Worm (Caenorhabditis elegans): ENCODE measurements around the gene dos-3.

Gene dos-3

ce11 chrIII:839491-839890 is at the start of gene dos-3:
Gene dos-3 (minus strand): TSS chrIII:839591.
- no peak for TF ChIP-seq pes-1 (GFP tag; IDR thresholded peaks at IDR 0.05)
- TF ChIP-seq ama-1 (optimal IDR thresholded peaks at IDR 0.05), result no peak
- TF ChIP-seq tbx-37 (GFP tag; conservative IDR thresholded peaks at IDR 0.05), result no peak
- TF ChIP-seq hnd-1 (tag; optimal IDR thresholded peaks at IDR 0.05), result no peak
- TF ChIP-seq tbx-11 (GFP tag; IDR thresholded peaks at IDR 0.05), result no peak
- no peak for TF ChIP-seq hmg-4 (GFP tag; optimal IDR thresholded peaks at IDR 0.05)
- TF ChIP-seq ceh-36 (tag; optimal IDR thresholded peaks at IDR 0.05), result no peak
- no peak for TF ChIP-seq ceh-13 (GFP tag; optimal IDR thresholded peaks at IDR 0.05)
- TF ChIP-seq aly-1 (tag; optimal IDR thresholded peaks at IDR 0.05), result no peak
- TF ChIP-seq hmbx-1 (tag; optimal IDR thresholded peaks at IDR 0.05), result no peak
- no peak for TF ChIP-seq sea-1 (GFP tag; conservative IDR thresholded peaks at IDR 0.05)
- no peak for TF ChIP-seq B0310.2 (tag; optimal IDR thresholded peaks at IDR 0.05)
- no peak for TF ChIP-seq flt-1 (GFP tag; IDR thresholded peaks at IDR 0.05)
- no peak for TF ChIP-seq scrt-1 (GFP tag; IDR thresholded peaks at IDR 0.05)
- no peak for TF ChIP-seq ets-7 (tag; optimal IDR thresholded peaks at IDR 0.05)
- no peak for TF ChIP-seq F13C5.2 (tag; optimal IDR thresholded peaks at IDR 0.05)
- TF ChIP-seq tra-4 (tag; optimal IDR thresholded peaks at IDR 0.05), result no peak

- TF ChIP-seq tra-4 (tag; optimal IDR thresholded peaks at IDR 0.05) (no peak), hmg-4 (GFP tag; optimal IDR thresholded peaks at IDR 0.05) (no peak), ets-7 (tag; optimal IDR thresholded peaks at IDR 0.05) (no peak), flt-1 (GFP tag; IDR thresholded peaks at IDR 0.05) (no peak), hmbx-1 (tag; optimal IDR thresholded peaks at IDR 0.05) (no peak), ceh-13 (GFP tag; optimal IDR thresholded peaks at IDR 0.05) (no peak), hnd-1 (tag; optimal IDR thresholded peaks at IDR 0.05) (no peak), F13C5.2 (tag; optimal IDR thresholded peaks at IDR 0.05) (no peak), B0310.2 (tag; optimal IDR thresholded peaks at IDR 0.05) (no peak), ceh-36 (tag; optimal IDR thresholded peaks at IDR 0.05) (no peak), tbx-11 (GFP tag; IDR thresholded peaks at IDR 0.05) (no peak), sea-1 (GFP tag; conservative IDR thresholded peaks at IDR 0.05) (no peak)
Measured at ce11 chrIII:888983-889549, 49.7 kb upstream of the dos-3 start.

- peak; percentile 51 for TF ChIP-seq F13C5.2 (tag; optimal IDR thresholded peaks at IDR 0.05)
- no peak for TF ChIP-seq ceh-13 (GFP tag; optimal IDR thresholded peaks at IDR 0.05)
- peak; percentile 28 for TF ChIP-seq aly-1 (tag; optimal IDR thresholded peaks at IDR 0.05)
- no peak for TF ChIP-seq ama-1 (optimal IDR thresholded peaks at IDR 0.05)
- TF ChIP-seq hmg-4 (GFP tag; optimal IDR thresholded peaks at IDR 0.05), result peak; percentile 26
- TF ChIP-seq ets-7 (tag; optimal IDR thresholded peaks at IDR 0.05), result no peak
- no peak for TF ChIP-seq hmbx-1 (tag; optimal IDR thresholded peaks at IDR 0.05)
- TF ChIP-seq flt-1 (GFP tag; IDR thresholded peaks at IDR 0.05), result 0 out of 2 replicates have a peak, but pooled peaks have one; percentile 25
- no peak for TF ChIP-seq scrt-1 (GFP tag; IDR thresholded peaks at IDR 0.05)
Measured at ce11 chrIII:887874-888299, 48.5 kb upstream of the dos-3 start.

ce11 chrIII:886726-887125 is 47.3 kb upstream of the dos-3 start, which contains the start of gene zer-1:
Gene zer-1 (minus strand): TSS chrIII:886793.
- TF ChIP-seq tra-4 (tag; optimal IDR thresholded peaks at IDR 0.05) (no peak), ama-1 (optimal IDR thresholded peaks at IDR 0.05) (no peak), ceh-13 (GFP tag; optimal IDR thresholded peaks at IDR 0.05) (no peak), scrt-1 (GFP tag; IDR thresholded peaks at IDR 0.05) (no peak), pes-1 (GFP tag; IDR thresholded peaks at IDR 0.05) (no peak), tbx-37 (GFP tag; conservative IDR thresholded peaks at IDR 0.05) (no peak), F13C5.2 (tag; optimal IDR thresholded peaks at IDR 0.05) (no peak), hnd-1 (tag; optimal IDR thresholded peaks at IDR 0.05) (no peak), flt-1 (GFP tag; IDR thresholded peaks at IDR 0.05) (no peak), ets-7 (tag; optimal IDR thresholded peaks at IDR 0.05) (no peak), aly-1 (tag; optimal IDR thresholded peaks at IDR 0.05) (no peak)

- no peak for TF ChIP-seq tbx-11 (GFP tag; IDR thresholded peaks at IDR 0.05)
Measured at ce11 chrIII:883595-883994, 44.2 kb upstream of the dos-3 start.

ce11 chrIII:881460-881859 is 42.1 kb upstream of the dos-3 start:
- TF ChIP-seq sea-1 (GFP tag; conservative IDR thresholded peaks at IDR 0.05) (no peak), B0310.2 (tag; optimal IDR thresholded peaks at IDR 0.05) (no peak), hnd-1 (tag; optimal IDR thresholded peaks at IDR 0.05) (no peak), tbx-37 (GFP tag; conservative IDR thresholded peaks at IDR 0.05) (no peak), ama-1 (optimal IDR thresholded peaks at IDR 0.05) (no peak), aly-1 (tag; optimal IDR thresholded peaks at IDR 0.05) (no peak), pes-1 (GFP tag; IDR thresholded peaks at IDR 0.05) (no peak), hmbx-1 (tag; optimal IDR thresholded peaks at IDR 0.05) (no peak), tra-4 (tag; optimal IDR thresholded peaks at IDR 0.05) (no peak), F13C5.2 (tag; optimal IDR thresholded peaks at IDR 0.05) (no peak), ets-7 (tag; optimal IDR thresholded peaks at IDR 0.05) (no peak), hmg-4 (GFP tag; optimal IDR thresholded peaks at IDR 0.05) (no peak), tbx-11 (GFP tag; IDR thresholded peaks at IDR 0.05) (no peak), flt-1 (GFP tag; IDR thresholded peaks at IDR 0.05) (no peak), ceh-13 (GFP tag; optimal IDR thresholded peaks at IDR 0.05) (no peak)

ce11 chrIII:880840-881239 is 41.4 kb upstream of the dos-3 start:
- TF ChIP-seq flt-1 (GFP tag; IDR thresholded peaks at IDR 0.05), result no peak
- no peak for TF ChIP-seq B0310.2 (tag; optimal IDR thresholded peaks at IDR 0.05)
- TF ChIP-seq sea-1 (GFP tag; conservative IDR thresholded peaks at IDR 0.05), result no peak
- TF ChIP-seq tbx-37 (GFP tag; conservative IDR thresholded peaks at IDR 0.05), result no peak
- no peak for TF ChIP-seq tra-4 (tag; optimal IDR thresholded peaks at IDR 0.05)
- TF ChIP-seq tbx-11 (GFP tag; IDR thresholded peaks at IDR 0.05), result no peak
- TF ChIP-seq ama-1 (optimal IDR thresholded peaks at IDR 0.05), result no peak

ce11 chrIII:879634-880033 is 40.2 kb upstream of the dos-3 start, which contains the start of the genes T24C4.5 and ucr-2.3:
Gene T24C4.5 (minus strand): TSS chrIII:879734.
Gene ucr-2.3 (plus strand): TSS chrIII:879860.
- no peak for TF ChIP-seq ets-7 (tag; optimal IDR thresholded peaks at IDR 0.05)
- TF ChIP-seq B0310.2 (tag; optimal IDR thresholded peaks at IDR 0.05), result no peak
- no peak for TF ChIP-seq ceh-13 (GFP tag; optimal IDR thresholded peaks at IDR 0.05)
- no peak for TF ChIP-seq flt-1 (GFP tag; IDR thresholded peaks at IDR 0.05)
- no peak for TF ChIP-seq tbx-11 (GFP tag; IDR thresholded peaks at IDR 0.05)
- no peak for TF ChIP-seq tbx-37 (GFP tag; conservative IDR thresholded peaks at IDR 0.05)
- no peak for TF ChIP-seq sea-1 (GFP tag; conservative IDR thresholded peaks at IDR 0.05)
- no peak for TF ChIP-seq scrt-1 (GFP tag; IDR thresholded peaks at IDR 0.05)
- no peak for TF ChIP-seq tra-4 (tag; optimal IDR thresholded peaks at IDR 0.05)
- TF ChIP-seq ama-1 (optimal IDR thresholded peaks at IDR 0.05), result no peak
- TF ChIP-seq hmg-4 (GFP tag; optimal IDR thresholded peaks at IDR 0.05), result no peak
- no peak for TF ChIP-seq aly-1 (tag; optimal IDR thresholded peaks at IDR 0.05)
- TF ChIP-seq hmbx-1 (tag; optimal IDR thresholded peaks at IDR 0.05), result no peak
- no peak for TF ChIP-seq hnd-1 (tag; optimal IDR thresholded peaks at IDR 0.05)
- TF ChIP-seq pes-1 (GFP tag; IDR thresholded peaks at IDR 0.05), result no peak
- TF ChIP-seq F13C5.2 (tag; optimal IDR thresholded peaks at IDR 0.05), result no peak
- no peak for TF ChIP-seq ceh-36 (tag; optimal IDR thresholded peaks at IDR 0.05)
